Fruit fly (Drosophila melanogaster) whole organism, wandering third instar larva: ENCODE results near the gene CG34164.

Experiments
- CG9705 ChIP-seq: fragments of 200-800 bp; sonication (Bioruptor generic); optimal IDR thresholded peaks from 2 replicates; lab custom pipeline; 2018; ENCODE audit warnings: missing biosample characterization, mild to moderate bottlenecking, missing genetic modification characterization
- Dfd ChIP-seq: fragments of >200 bp; optimal IDR thresholded peaks from 2 replicates; lab custom pipeline; 2017; ENCODE audit warnings: missing biosample characterization, missing genetic modification characterization
- HLH106 ChIP-seq: fragments of 200-800 bp; optimal IDR thresholded peaks from 3 replicates; lab custom pipeline; 2019; ENCODE audit warnings: missing biosample characterization, mild to moderate bottlenecking, missing genetic modification characterization, moderate library complexity
- Hr83 ChIP-seq: fragments of 200-300 bp; sonication (Bioruptor generic); optimal IDR thresholded peaks from 2 replicates; lab custom pipeline; 2016; ENCODE audit warnings: missing biosample characterization, mild to moderate bottlenecking, missing genetic modification characterization, moderate library complexity; ENCODE audit not compliant: poor library complexity, severe bottlenecking
- Myc ChIP-seq: fragments of >200 bp; optimal IDR thresholded peaks from 2 replicates; lab custom pipeline; 2017
- Rel ChIP-seq, 2 experiments: fragments of 200-800 bp; sonication (Bioruptor generic) in 1 of 2; optimal IDR thresholded peaks; 2 replicates in 1 of 2; 3 replicates in 1 of 2; lab custom pipeline; 2016 to 2019; ENCODE audit warnings: mild to moderate bottlenecking in 2 of 2, missing biosample characterization in 2 of 2, missing genetic modification characterization in 2 of 2, moderate library complexity in 1 of 2
- br ChIP-seq: fragments of 200-800 bp; sonication (Bioruptor generic); optimal IDR thresholded peaks from 2 replicates; lab custom pipeline; 2016; ENCODE audit warnings: missing biosample characterization, missing genetic modification characterization
- fru ChIP-seq: fragments of 200-800 bp; sonication (Bioruptor generic); optimal IDR thresholded peaks from 3 replicates; lab custom pipeline; 2016; ENCODE audit warnings: missing biosample characterization, mild to moderate bottlenecking, missing genetic modification characterization
- lola ChIP-seq: fragments of >200 bp; optimal IDR thresholded peaks from 2 replicates; lab custom pipeline; 2017; ENCODE audit warnings: missing biosample characterization, missing genetic modification characterization
- psq ChIP-seq: fragments of 200-800 bp; sonication (Bioruptor generic); optimal IDR thresholded peaks from 3 replicates; lab custom pipeline; 2017; ENCODE audit warnings: missing biosample characterization, mild to moderate bottlenecking, missing genetic modification characterization, moderate library complexity
- sage ChIP-seq: fragments of 200-800 bp; sonication (Bioruptor generic); optimal IDR thresholded peaks from 2 replicates; lab custom pipeline; 2016; ENCODE audit warnings: missing biosample characterization, mild to moderate bottlenecking, missing genetic modification characterization
- sv ChIP-seq: fragments of 200-800 bp; sonication (Bioruptor generic); optimal IDR thresholded peaks from 3 replicates; lab custom pipeline; 2016; ENCODE audit warnings: missing biosample characterization, missing genetic modification characterization
- tai ChIP-seq: sonication (Bioruptor generic); optimal IDR thresholded peaks from 2 replicates; lab custom pipeline; 2016; ENCODE audit warnings: missing biosample characterization, missing genetic modification characterization

DNA sequence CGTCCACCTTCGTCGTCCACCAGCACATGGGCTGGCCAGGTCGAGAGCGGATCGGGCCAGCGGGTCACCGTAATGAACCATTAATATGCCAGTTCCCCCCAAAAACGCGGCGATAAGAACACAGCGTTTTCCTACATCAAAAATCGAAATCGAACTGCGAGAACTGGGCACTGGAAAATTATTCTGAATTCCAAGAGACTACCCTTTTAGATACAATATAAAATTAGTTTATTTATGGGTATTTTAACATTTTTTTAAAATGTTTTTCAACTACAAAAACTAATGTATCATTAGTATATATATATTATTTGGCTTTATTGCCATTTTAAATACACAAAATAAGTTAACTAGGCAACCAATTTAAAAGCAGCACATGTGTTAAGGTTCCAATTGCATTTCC lies 22.5 kb downstream of the CG34164 start:
- TF ChIP-seq Myc (lab: Kevin White, UChicago): no peak
- TF ChIP-seq sv: no peak
- TF ChIP-seq sage (GFP tag; lab: Kevin White, UChicago): no peak
- no peak for TF ChIP-seq br (GFP tag; lab: Kevin White, UChicago)
- TF ChIP-seq tai (GFP tag; lab: Kevin White, UChicago): no peak
- no peak for TF ChIP-seq Hr83 (GFP tag; lab: Kevin White, UChicago)
- no peak for TF ChIP-seq Rel (GFP tag; optimal IDR thresholded peaks at IDR 0.05; lab: Kevin White, UChicago)
- TF ChIP-seq Rel (tag; optimal IDR thresholded peaks at IDR 0.05; lab: Kevin White, UChicago): no peak
- TF ChIP-seq fru (GFP tag; lab: Kevin White, UChicago): no peak
- TF ChIP-seq psq (GFP tag; lab: Kevin White, UChicago): no peak
- TF ChIP-seq lola (GFP tag; lab: Kevin White, UChicago): no peak
- no peak for TF ChIP-seq HLH106 (tag; lab: Kevin White, UChicago)
- TF ChIP-seq Dfd (GFP tag; lab: Kevin White, UChicago): no peak
- no peak for TF ChIP-seq CG9705 (GFP tag; lab: Kevin White, UChicago)
